Fruit fly (Drosophila melanogaster): Measurements from ENCODE around the gene CG1965.

- no peak for TF ChIP-seq usp (GFP tag; optimal IDR thresholded peaks at IDR 0.05)
- no peak for TF ChIP-seq EcR (GFP tag; optimal IDR thresholded peaks at IDR 0.05)
- TF ChIP-seq Dll (optimal IDR thresholded peaks at IDR 0.05) = no peak
- TF ChIP-seq CG8478 (optimal IDR thresholded peaks at IDR 0.05) = no peak
- no peak for TF ChIP-seq psq (optimal IDR thresholded peaks at IDR 0.05)
These were observed 44.1 kb downstream of the CG1965 start for dm6 chr3R:7111206-7111858.

Measured in whole organism.